Fruit fly (Drosophila melanogaster) whole organism, pupa: ENCODE measurements around the gene kkv.

Source experiments
- CG10348 ChIP-seq: fragments of 200-800 bp; sonication (Bioruptor generic); IDR thresholded peaks from 2 replicates; pipeline ENCODE4 v1.3.6; 2022; ENCODE audit warnings: missing biosample characterization, missing genetic modification characterization
- CG12605 ChIP-seq: fragments of 200-800 bp; sonication (Bioruptor generic); IDR thresholded peaks from 2 replicates; pipeline ENCODE4 v1.3.6; 2022; ENCODE audit warnings: missing biosample characterization, missing genetic modification characterization
- CG13204 ChIP-seq: fragments of 200-800 bp; sonication (Bioruptor generic); optimal IDR thresholded peaks from 2 replicates; lab custom pipeline; 2018; ENCODE audit warnings: missing biosample characterization, mild to moderate bottlenecking, missing genetic modification characterization, moderate library complexity
- CG14655 ChIP-seq: fragments of 200-800 bp; sonication (Bioruptor generic); optimal IDR thresholded peaks from 3 replicates; lab custom pipeline; 2017; ENCODE audit warnings: mild to moderate bottlenecking, missing biosample characterization, missing genetic modification reagents, missing genetic modification characterization
- CG15710 ChIP-seq: fragments of 200-800 bp; sonication (Bioruptor generic); optimal IDR thresholded peaks from 2 replicates; lab custom pipeline; 2018; ENCODE audit warnings: missing biosample characterization, mild to moderate bottlenecking, missing genetic modification characterization, moderate library complexity
- CG17806 ChIP-seq: fragments of 200-800 bp; sonication (Bioruptor generic); optimal IDR thresholded peaks from 2 replicates; lab custom pipeline; 2018; ENCODE audit warnings: missing biosample characterization, mild to moderate bottlenecking, missing genetic modification characterization, moderate library complexity
- CG32121 ChIP-seq: fragments of 200-800 bp; sonication (Bioruptor generic); IDR thresholded peaks from 2 replicates; pipeline ENCODE4 v1.3.6; 2022; ENCODE audit warnings: missing biosample characterization, missing genetic modification characterization
- CG34367 ChIP-seq: fragments of 200-800 bp; sonication (Bioruptor generic); optimal IDR thresholded peaks from 2 replicates; lab custom pipeline; 2018; ENCODE audit warnings: missing biosample characterization, mild to moderate bottlenecking, missing genetic modification characterization
- CG4496 ChIP-seq: fragments of 200-800 bp; sonication (Bioruptor generic); IDR thresholded peaks from 3 replicates; pipeline ENCODE4 v1.3.6; 2022; ENCODE audit warnings: missing biosample characterization, missing genetic modification characterization
- CG8159 ChIP-seq: fragments of 200-800 bp; sonication (Bioruptor generic); optimal IDR thresholded peaks from 3 replicates; lab custom pipeline; 2018; ENCODE audit warnings: missing biosample characterization, mild to moderate bottlenecking, missing genetic modification characterization, moderate library complexity
- CG8301 ChIP-seq: fragments of 200-800 bp; sonication (Bioruptor generic); optimal IDR thresholded peaks from 2 replicates; lab custom pipeline; 2018; ENCODE audit warnings: missing biosample characterization, mild to moderate bottlenecking, missing genetic modification characterization
- CG9948 ChIP-seq: fragments of 200-800 bp; sonication (Bioruptor generic); optimal IDR thresholded peaks from 2 replicates; lab custom pipeline; 2018; ENCODE audit warnings: missing biosample characterization, mild to moderate bottlenecking, missing genetic modification characterization, moderate library complexity
- D1 ChIP-seq: fragments of 200-800 bp; sonication (Bioruptor generic); optimal IDR thresholded peaks from 2 replicates; lab custom pipeline; 2018; ENCODE audit warnings: missing biosample characterization, mild to moderate bottlenecking, missing genetic modification characterization, moderate library complexity
- EcR ChIP-seq: fragments of 200-800 bp; sonication (Bioruptor generic); optimal IDR thresholded peaks from 3 replicates; lab custom pipeline; 2019; ENCODE audit warnings: missing biosample characterization, missing genetic modification characterization, mild to moderate bottlenecking, moderate library complexity, missing genetic modification reagents
- Ets98B ChIP-seq: fragments of 200-800 bp; sonication (Bioruptor generic); IDR thresholded peaks from 2 replicates; pipeline ENCODE4 v1.3.6; 2022; ENCODE audit warnings: missing biosample characterization, missing genetic modification characterization
- Pif1A ChIP-seq: fragments of 200-800 bp; sonication (Bioruptor generic); optimal IDR thresholded peaks from 3 replicates; lab custom pipeline; 2016; ENCODE audit warnings: missing biosample characterization, missing genetic modification characterization
- Pif1B ChIP-seq: fragments of 200-800 bp; sonication (Bioruptor generic); optimal IDR thresholded peaks from 3 replicates; lab custom pipeline; 2016; ENCODE audit warnings: missing biosample characterization, missing genetic modification characterization
- Snoo ChIP-seq: fragments of 200-800 bp; sonication (Bioruptor generic); optimal IDR thresholded peaks from 3 replicates; lab custom pipeline; 2017; ENCODE audit warnings: missing biosample characterization, mild to moderate bottlenecking, missing genetic modification characterization, inconsistent platforms
- fd96Ca ChIP-seq: fragments of 200-800 bp; sonication (Bioruptor generic); IDR thresholded peaks from 3 replicates; pipeline ENCODE4 v1.3.6; 2022; ENCODE audit warnings: missing biosample characterization, missing genetic modification characterization
- gl ChIP-seq: fragments of 200-800 bp; sonication (Bioruptor generic); optimal IDR thresholded peaks from 2 replicates; lab custom pipeline; 2018; ENCODE audit warnings: missing biosample characterization, mild to moderate bottlenecking, missing genetic modification characterization
- rn ChIP-seq: fragments of 200-800 bp; sonication (Bioruptor generic); IDR thresholded peaks from 2 replicates; pipeline ENCODE4 v1.3.6; 2022; ENCODE audit warnings: missing biosample characterization, missing genetic modification characterization

Gene kkv

dm6 chr3R:5385761-5386160, 6.9 kb downstream of the kkv start:
- TF ChIP-seq Pif1A (GFP tag; lab: Kevin White, UChicago) (no peak), Snoo (tag; lab: Kevin White, UChicago) (no peak), CG10348 (no peak), CG14655 (GFP tag; lab: Kevin White, UChicago) (no peak), gl (tag; lab: Kevin White, UChicago) (peak; percentile 19), CG8301 (no peak), CG9948 (no peak), Pif1B (GFP tag; lab: Kevin White, UChicago) (no peak), CG34367 (tag; lab: Kevin White, UChicago) (no peak), CG12605 (GFP tag; lab: Robert Waterston, UW) (no peak), CG4496 (GFP tag; lab: Robert Waterston, UW) (no peak), EcR (GFP tag; lab: Kevin White, UChicago) (peak; percentile 98), CG8159 (tag; lab: Kevin White, UChicago) (no peak), CG17806 (tag; lab: Kevin White, UChicago) (peak; percentile 13), CG15710 (tag; lab: Kevin White, UChicago) (no peak), CG32121 (GFP tag; lab: Robert Waterston, UW) (no peak)
- TF ChIP-seq, all 21 proteins: peak for 3

- no peak for TF ChIP-seq CG12605 (GFP tag; lab: Robert Waterston, UW)
Measured at dm6 chr3R:5376612-5377011, 16.1 kb downstream of the kkv start, which contains the start of gene 7B2. Gene 7B2 (plus strand): TSS chr3R:5376780.

- no peak for TF ChIP-seq CG8301
- TF ChIP-seq, all 21 proteins: peak for 0
Measured at dm6 chr3R:5374720-5375119, 17.9 kb downstream of the kkv start, which contains the start of the genes hd and CG14667. Gene hd (minus strand): TSS chr3R:5374962. Gene CG14667 (plus strand): TSS chr3R:5375022.

dm6 chr3R:5371563-5371962, 21.1 kb downstream of the kkv start, which contains the start of gene Polr2F:
Gene Polr2F (plus strand): TSS chr3R:5371795.
- TF ChIP-seq CG32121 (GFP tag; lab: Robert Waterston, UW) (peak; percentile 45; the same call in 1 of the 2 replicates), gl (tag; lab: Kevin White, UChicago) (no peak), CG34367 (tag; lab: Kevin White, UChicago) (peak; percentile 1), CG10348 (0 out of 2 replicates have a peak, but pooled peaks have one; percentile 10), CG14655 (GFP tag; lab: Kevin White, UChicago) (no peak), CG12605 (GFP tag; lab: Robert Waterston, UW) (no peak), D1 (tag; lab: Kevin White, UChicago) (no peak), Pif1A (GFP tag; lab: Kevin White, UChicago) (no peak), Pif1B (GFP tag; lab: Kevin White, UChicago) (no peak), Ets98B (GFP tag; lab: Robert Waterston, UW) (peak; percentile 66), CG13204 (GFP tag; lab: Kevin White, UChicago) (no peak), EcR (GFP tag; lab: Kevin White, UChicago) (no peak), CG8159 (tag; lab: Kevin White, UChicago) (no peak), fd96Ca (peak; percentile 36; the same call in 1 of the 3 replicates), CG15710 (tag; lab: Kevin White, UChicago) (peak; percentile 54), rn (GFP tag; lab: Robert Waterston, UW) (peak; percentile 33; the same call in 1 of the 2 replicates), CG17806 (tag; lab: Kevin White, UChicago) (peak; percentile 40), Snoo (tag; lab: Kevin White, UChicago) (peak; percentile 60), CG9948 (peak; percentile 17), CG8301 (no peak), CG4496 (GFP tag; lab: Robert Waterston, UW) (peak; percentile 81)
- TF ChIP-seq, all 21 proteins: peak for 11

dm6 chr3R:5369490-5370001, 23.1 kb downstream of the kkv start, which contains the start of the genes CG31542 and CG34277:
Gene CG31542 (plus strand): TSS chr3R:5369540.
Gene CG34277 (plus strand): TSS chr3R:5369540.
- TF ChIP-seq CG34367 (tag; lab: Kevin White, UChicago) (no peak), rn (GFP tag; lab: Robert Waterston, UW) (no peak), Pif1A (GFP tag; lab: Kevin White, UChicago) (no peak), CG12605 (GFP tag; lab: Robert Waterston, UW) (no peak), CG9948 (no peak), CG15710 (tag; lab: Kevin White, UChicago) (no peak), CG32121 (GFP tag; lab: Robert Waterston, UW) (no peak), gl (tag; lab: Kevin White, UChicago) (no peak), Pif1B (GFP tag; lab: Kevin White, UChicago) (no peak), CG4496 (GFP tag; lab: Robert Waterston, UW) (no peak), CG13204 (GFP tag; lab: Kevin White, UChicago) (no peak), Ets98B (GFP tag; lab: Robert Waterston, UW) (no peak), EcR (GFP tag; lab: Kevin White, UChicago) (no peak), fd96Ca (no peak), CG14655 (GFP tag; lab: Kevin White, UChicago) (no peak)

dm6 chr3R:5368170-5368781, 24.4 kb downstream of the kkv start, which contains the start of gene Cerk:
Gene Cerk (minus strand): TSS chr3R:5368306.
- TF ChIP-seq fd96Ca: peak; percentile 32; the same call in 1 of the 3 replicates
- peak; percentile 65 for TF ChIP-seq CG4496 (GFP tag; lab: Robert Waterston, UW)
- TF ChIP-seq Ets98B (GFP tag; lab: Robert Waterston, UW): peak; percentile 11; the same call in 1 of the 2 replicates
- no peak for TF ChIP-seq CG17806 (tag; lab: Kevin White, UChicago)
- peak; percentile 11 for TF ChIP-seq CG8159 (tag; lab: Kevin White, UChicago)
